Fruit fly (Drosophila melanogaster) whole organism, embryonic: ENCODE data around the gene H.

Source experiments
- ATbp ChIP-seq: fragments of 200-800 bp; sonication (Bioruptor generic); optimal IDR thresholded peaks from 2 replicates; lab custom pipeline; 2017; ENCODE audit warnings: missing biosample characterization, mild to moderate bottlenecking, missing genetic modification characterization, missing genetic modification reagents
- Antp ChIP-seq: fragments of 200-800 bp; sonication (Bioruptor generic); optimal IDR thresholded peaks from 3 replicates; lab custom pipeline; 2016; ENCODE audit warnings: missing biosample characterization, missing genetic modification characterization
- Atf6 ChIP-seq: fragments of 200-800 bp; sonication (Bioruptor generic); IDR thresholded peaks from 2 replicates; pipeline ENCODE4 v1.3.6; 2022; ENCODE audit warnings: missing biosample characterization, missing genetic modification characterization
- BtbVII ChIP-seq: fragments of 200-800 bp; sonication (Bioruptor generic); optimal IDR thresholded peaks from 3 replicates; lab custom pipeline; 2017; ENCODE audit warnings: missing biosample characterization, mild to moderate bottlenecking, missing genetic modification characterization
- CG10209 ChIP-seq: fragments of 200-800 bp; sonication (Bioruptor generic); optimal IDR thresholded peaks from 3 replicates; lab custom pipeline; 2017; ENCODE audit warnings: missing biosample characterization, mild to moderate bottlenecking, missing genetic modification characterization, missing genetic modification reagents
- CG11695 ChIP-seq: fragments of 200-800 bp; sonication (Bioruptor generic); IDR thresholded peaks from 3 replicates; pipeline ENCODE4 v1.3.6; 2022; ENCODE audit warnings: missing biosample characterization, missing genetic modification characterization
- CG12155 ChIP-seq: fragments of 200-800 bp; sonication (Bioruptor generic); optimal IDR thresholded peaks from 3 replicates; lab custom pipeline; 2016; ENCODE audit warnings: missing biosample characterization, missing genetic modification characterization
- CG12942 ChIP-seq: fragments of 200-800 bp; sonication (Bioruptor generic); optimal IDR thresholded peaks from 3 replicates; lab custom pipeline; 2016; ENCODE audit warnings: missing biosample characterization, missing genetic modification characterization
- CG14050 ChIP-seq: fragments of 200-800 bp; sonication (Bioruptor generic); IDR thresholded peaks from 3 replicates; pipeline ENCODE4 v1.3.6; 2022; ENCODE audit warnings: missing biosample characterization, missing genetic modification characterization
- CG15269 ChIP-seq: fragments of 200-800 bp; sonication (Bioruptor generic); optimal IDR thresholded peaks from 2 replicates; lab custom pipeline; 2018; ENCODE audit warnings: missing biosample characterization, mild to moderate bottlenecking, missing genetic modification characterization, moderate library complexity
- CG15601 ChIP-seq: fragments of 200-800 bp; sonication (Bioruptor generic); optimal IDR thresholded peaks from 3 replicates; lab custom pipeline; 2019; ENCODE audit warnings: missing biosample characterization, mild to moderate bottlenecking, missing genetic modification characterization, moderate library complexity
- CG1603 ChIP-seq: fragments of 200-800 bp; sonication (Bioruptor generic); optimal IDR thresholded peaks from 2 replicates; lab custom pipeline; 2019; ENCODE audit warnings: missing biosample characterization, mild to moderate bottlenecking, missing genetic modification characterization, moderate library complexity
- CG16813 ChIP-seq: fragments of 200-800 bp; sonication (Bioruptor generic); IDR thresholded peaks from 3 replicates; pipeline ENCODE4 v1.3.6; 2022; ENCODE audit warnings: missing biosample characterization, missing genetic modification characterization; ENCODE audit not compliant: partially characterized antibody
- CG17186 ChIP-seq: fragments of 200-800 bp; sonication (Bioruptor generic); optimal IDR thresholded peaks from 3 replicates; lab custom pipeline; 2017; ENCODE audit warnings: missing biosample characterization, missing genetic modification reagents, missing genetic modification characterization
- CG17361 ChIP-seq: fragments of 200-800 bp; sonication (Bioruptor generic); IDR thresholded peaks from 3 replicates; pipeline ENCODE4 v1.3.6; 2022; ENCODE audit warnings: missing biosample characterization, missing genetic modification characterization
- CG17912 ChIP-seq: fragments of 200-800 bp; sonication (Bioruptor generic); optimal IDR thresholded peaks from 2 replicates; lab custom pipeline; 2018; ENCODE audit warnings: missing biosample characterization, mild to moderate bottlenecking, missing genetic modification characterization
- CG33213 ChIP-seq: fragments of 200-800 bp; sonication (Bioruptor generic); optimal IDR thresholded peaks from 3 replicates; lab custom pipeline; 2016; ENCODE audit warnings: missing biosample characterization, missing genetic modification characterization
- CG3838 ChIP-seq: fragments of 200-800 bp; sonication (Bioruptor generic); optimal IDR thresholded peaks from 3 replicates; lab custom pipeline; 2016; ENCODE audit warnings: missing biosample characterization, missing genetic modification characterization
- CG43689 ChIP-seq: fragments of 200-800 bp; sonication (Bioruptor generic); IDR thresholded peaks from 2 replicates; pipeline ENCODE4 v1.3.6; 2022; ENCODE audit warnings: missing biosample characterization, missing genetic modification characterization
- CG4854 ChIP-seq: fragments of 200-800 bp; sonication (Bioruptor generic); optimal IDR thresholded peaks from 2 replicates; lab custom pipeline; 2016; ENCODE audit warnings: missing biosample characterization, missing genetic modification characterization, inconsistent platforms
- CG6683 ChIP-seq: fragments of 200-800 bp; sonication (Bioruptor generic); optimal IDR thresholded peaks from 2 replicates; lab custom pipeline; 2017; ENCODE audit warnings: missing biosample characterization, mild to moderate bottlenecking, missing genetic modification characterization, missing genetic modification reagents
- CG7357 ChIP-seq: fragments of 200-800 bp; sonication (Bioruptor generic); IDR thresholded peaks from 3 replicates; pipeline ENCODE4 v1.3.6; 2022; ENCODE audit warnings: missing biosample characterization, missing genetic modification characterization
- CG8388 ChIP-seq: fragments of 200-800 bp; sonication (Bioruptor generic); optimal IDR thresholded peaks from 2 replicates; lab custom pipeline; 2019; ENCODE audit warnings: missing biosample characterization, mild to moderate bottlenecking, missing genetic modification characterization, moderate library complexity
- CG8478 ChIP-seq: fragments of >200 bp; optimal IDR thresholded peaks from 2 replicates; lab custom pipeline; 2018
- CG9727 ChIP-seq: fragments of 200-800 bp; sonication (Bioruptor generic); optimal IDR thresholded peaks from 3 replicates; lab custom pipeline; 2017; ENCODE audit warnings: missing biosample characterization, mild to moderate bottlenecking, missing genetic modification characterization
- CG9932 ChIP-seq: fragments of 200-800 bp; sonication (Bioruptor generic); IDR thresholded peaks from 2 replicates; pipeline ENCODE4 v1.3.6; 2022; ENCODE audit warnings: missing biosample characterization, missing genetic modification characterization
- D19B ChIP-seq: fragments of 200-800 bp; sonication (Bioruptor generic); optimal IDR thresholded peaks from 2 replicates; lab custom pipeline; 2017; ENCODE audit warnings: missing biosample characterization, mild to moderate bottlenecking, missing genetic modification characterization
- HLHmδ ChIP-seq: fragments of 200-800 bp; sonication (Bioruptor generic); optimal IDR thresholded peaks from 2 replicates; lab custom pipeline; 2018; ENCODE audit warnings: missing biosample characterization, mild to moderate bottlenecking, missing genetic modification characterization, moderate library complexity
- HmgZ ChIP-seq: fragments of 200-800 bp; sonication (Bioruptor generic); optimal IDR thresholded peaks from 2 replicates; lab custom pipeline; 2018; ENCODE audit warnings: missing biosample characterization, mild to moderate bottlenecking, missing genetic modification characterization
- Hmr ChIP-seq: fragments of 200-800 bp; sonication (Bioruptor generic); optimal IDR thresholded peaks from 3 replicates; lab custom pipeline; 2017; ENCODE audit warnings: mild to moderate bottlenecking, missing biosample characterization, missing genetic modification reagents, missing genetic modification characterization
- Meics ChIP-seq: fragments of 200-800 bp; sonication (Bioruptor generic); optimal IDR thresholded peaks from 2 replicates; lab custom pipeline; 2017; ENCODE audit warnings: missing biosample characterization, mild to moderate bottlenecking, missing genetic modification characterization
- ash1 ChIP-seq: fragments of 200-800 bp; sonication (Bioruptor generic); optimal IDR thresholded peaks from 2 replicates; lab custom pipeline; 2018; ENCODE audit warnings: missing biosample characterization, mild to moderate bottlenecking, missing genetic modification characterization
- chn ChIP-seq: fragments of 200-800 bp; sonication (Bioruptor generic); optimal IDR thresholded peaks from 2 replicates; lab custom pipeline; 2016; ENCODE audit warnings: missing biosample characterization, missing genetic modification characterization
- dan ChIP-seq: fragments of 200-800 bp; sonication (Bioruptor generic); IDR thresholded peaks from 2 replicates; pipeline ENCODE4 v1.3.6; 2022; ENCODE audit warnings: missing biosample characterization, missing genetic modification characterization
- dati ChIP-seq: fragments of 200-800 bp; sonication (Bioruptor generic); IDR thresholded peaks from 2 replicates; pipeline ENCODE4 v1.3.6; 2022; ENCODE audit warnings: missing biosample characterization, missing genetic modification characterization
- dimm ChIP-seq: fragments of 200-800 bp; sonication (Bioruptor generic); IDR thresholded peaks from 2 replicates; pipeline ENCODE4 v1.3.6; 2022; ENCODE audit warnings: missing biosample characterization, missing genetic modification characterization
- eyg ChIP-seq: fragments of 200-800 bp; sonication (Bioruptor generic); optimal IDR thresholded peaks from 3 replicates; lab custom pipeline; 2016; ENCODE audit warnings: missing biosample characterization, missing genetic modification characterization
- jumu ChIP-seq: fragments of 200-800 bp; sonication (Bioruptor generic); optimal IDR thresholded peaks from 3 replicates; lab custom pipeline; 2016; ENCODE audit warnings: missing biosample characterization, missing genetic modification characterization
- lov ChIP-seq, 2 experiments: fragments of 200-800 bp in 1 of 2; fragments of >200 bp in 1 of 2; sonication (Bioruptor generic) in 1 of 2; IDR thresholded peaks in 1 of 2; optimal IDR thresholded peaks in 1 of 2; 2 replicates in 1 of 2; 3 replicates in 1 of 2; pipeline versions ENCODE4 v1.3.6 to Lab custom; 2017 to 2022; ENCODE audit warnings: missing biosample characterization in 1 of 2, missing genetic modification characterization in 1 of 2
- pan ChIP-seq, 4 experiments: fragments of >200 bp in 3 of 4; fragments of 200-800 bp in 1 of 4; sonication (Bioruptor generic) in 1 of 4; optimal IDR thresholded peaks in 3 of 4; IDR thresholded peaks in 1 of 4; 2 replicates each; pipeline versions ENCODE4 v1.3.6 to Lab custom; 2017 to 2022; ENCODE audit warnings: missing biosample characterization in 2 of 4, missing genetic modification characterization in 2 of 4, mixed read lengths in 1 of 4
- pros ChIP-seq: fragments of 200-800 bp; sonication (Bioruptor generic); optimal IDR thresholded peaks from 3 replicates; lab custom pipeline; 2019; ENCODE audit warnings: missing biosample characterization, mild to moderate bottlenecking, missing genetic modification characterization, moderate library complexity
- shn ChIP-seq: fragments of 200-800 bp; sonication (Bioruptor generic); optimal IDR thresholded peaks from 3 replicates; lab custom pipeline; 2016; ENCODE audit warnings: missing biosample characterization, missing genetic modification characterization
- sob ChIP-seq: fragments of 200-800 bp; sonication (Bioruptor generic); IDR thresholded peaks from 2 replicates; pipeline ENCODE4 v1.3.6; 2022; ENCODE audit warnings: missing biosample characterization, missing genetic modification characterization
- tgo ChIP-seq: fragments of 200-800 bp; sonication (Bioruptor generic); IDR thresholded peaks from 3 replicates; pipeline ENCODE4 v1.3.6; 2022; ENCODE audit warnings: missing biosample characterization, missing genetic modification characterization
- usp ChIP-seq: fragments of >200 bp; optimal IDR thresholded peaks from 2 replicates; lab custom pipeline; 2017; ENCODE audit warnings: missing biosample characterization, missing genetic modification characterization
- zen ChIP-seq: fragments of 200-800 bp; sonication (Bioruptor generic); optimal IDR thresholded peaks from 3 replicates; lab custom pipeline; 2018; ENCODE audit warnings: missing biosample characterization, mild to moderate bottlenecking, missing genetic modification characterization, moderate library complexity
- zf30C ChIP-seq: fragments of 200-800 bp; sonication (Bioruptor generic); optimal IDR thresholded peaks from 3 replicates; lab custom pipeline; 2018; ENCODE audit warnings: missing biosample characterization, mild to moderate bottlenecking, missing genetic modification characterization
- zfh1 ChIP-seq: fragments of 200-800 bp; sonication (Bioruptor generic); IDR thresholded peaks from 3 replicates; pipeline ENCODE4 v1.3.6; 2022; ENCODE audit warnings: missing biosample characterization, missing genetic modification characterization

The H gene

dm6 chr3R:20592517-20593462 lies 28.9 kb upstream of the H start, which contains the start of the genes Pus1 and bon (continued):
- no peak for TF ChIP-seq CG14050 (GFP tag; lab: Robert Waterston, UW)
- peak; percentile 37 for TF ChIP-seq HLHmδ (GFP tag; lab: Kevin White, UChicago)
- TF ChIP-seq CG6683 (GFP tag; lab: Kevin White, UChicago), result no peak
- TF ChIP-seq Hmr (GFP tag; lab: Kevin White, UChicago), result peak; percentile 15
- no peak for TF ChIP-seq CG3838 (GFP tag; lab: Kevin White, UChicago)
- no peak for TF ChIP-seq zf30C
- TF ChIP-seq CG16813 (GFP tag; lab: Robert Waterston, UW), result peak; percentile 14; the same call in 1 of the 3 replicates
- peak; percentile 14 for TF ChIP-seq CG15601 (tag; lab: Kevin White, UChicago)
- peak; percentile 65 for TF ChIP-seq CG8478 (lab: Kevin White, UChicago)
- 0 out of 2 replicates have a peak, but pooled peaks have one; percentile 10 for TF ChIP-seq Atf6 (GFP tag; lab: Robert Waterston, UW)
- TF ChIP-seq CG17912, result peak; percentile 28
- no peak for TF ChIP-seq BtbVII
- TF ChIP-seq jumu (GFP tag; lab: Kevin White, UChicago), result peak; percentile 32
- TF ChIP-seq CG7357 (GFP tag; lab: Robert Waterston, UW), result no peak
- TF ChIP-seq CG8388 (GFP tag; lab: Kevin White, UChicago), result no peak
- TF ChIP-seq tgo (GFP tag; lab: Robert Waterston, UW), result no peak
- TF ChIP-seq usp, result no peak
- peak; percentile 36 for TF ChIP-seq CG33213 (GFP tag; lab: Kevin White, UChicago)
- TF ChIP-seq pan (optimal IDR thresholded peaks at IDR 0.05; lab: Kevin White, UChicago), result no peak
- peak in 1 of 2 experiments; percentile 5 for TF ChIP-seq pan (GFP tag; optimal IDR thresholded peaks at IDR 0.05 in 1 of 2, IDR thresholded peaks at IDR 0.05 in 1 of 2)
- TF ChIP-seq CG4854 (GFP tag; lab: Kevin White, UChicago), result no peak
- TF ChIP-seq sob, result peak; percentile 22; the same call in 1 of the 2 replicates
- TF ChIP-seq pros (GFP tag; lab: Kevin White, UChicago), result no peak
- TF ChIP-seq CG9932 (GFP tag; lab: Robert Waterston, UW), result peak; percentile 54
- no peak for TF ChIP-seq CG11695
- TF ChIP-seq ash1, result no peak
- TF ChIP-seq CG12155 (GFP tag; lab: Kevin White, UChicago), result peak; percentile 52
- peak; percentile 49 for TF ChIP-seq Antp
- no peak for TF ChIP-seq CG9727
- no peak for TF ChIP-seq dimm (GFP tag; lab: Robert Waterston, UW)
- no peak for TF ChIP-seq CG17361 (GFP tag; lab: Robert Waterston, UW)
- TF ChIP-seq ATbp, result no peak
- no peak for TF ChIP-seq dan
- no peak for TF ChIP-seq CG12942 (GFP tag; lab: Kevin White, UChicago)
- TF ChIP-seq chn, result peak; percentile 5
- peak; percentile 37; the same call in 1 of the 3 replicates for TF ChIP-seq zfh1
- TF ChIP-seq CG1603 (tag; lab: Kevin White, UChicago), result peak; percentile 67
- no peak for TF ChIP-seq shn (GFP tag; lab: Kevin White, UChicago)
- TF ChIP-seq CG15269 (tag; lab: Kevin White, UChicago), result peak; percentile 5
- TF ChIP-seq dati, result no peak
- no peak for TF ChIP-seq lov (optimal IDR thresholded peaks at IDR 0.05; lab: Kevin White, UChicago)
- TF ChIP-seq lov (GFP tag; IDR thresholded peaks at IDR 0.05; lab: Robert Waterston, UW), result no peak
- no peak for TF ChIP-seq eyg (GFP tag; lab: Kevin White, UChicago)
- TF ChIP-seq D19B (GFP tag; lab: Kevin White, UChicago), result no peak
- TF ChIP-seq CG43689 (GFP tag; lab: Robert Waterston, UW), result no peak
- TF ChIP-seq HmgZ (tag; lab: Kevin White, UChicago), result peak; percentile 29
- peak; percentile 74 for TF ChIP-seq zen
- TF ChIP-seq Meics, result no peak
- TF ChIP-seq CG17186 (GFP tag; lab: Kevin White, UChicago), result peak; percentile 64
- no peak for TF ChIP-seq CG10209 (GFP tag; lab: Kevin White, UChicago)
